Worm (Caenorhabditis elegans): ENCODE results near the gene vamp-7.

vamp-7 gene

DNA sequence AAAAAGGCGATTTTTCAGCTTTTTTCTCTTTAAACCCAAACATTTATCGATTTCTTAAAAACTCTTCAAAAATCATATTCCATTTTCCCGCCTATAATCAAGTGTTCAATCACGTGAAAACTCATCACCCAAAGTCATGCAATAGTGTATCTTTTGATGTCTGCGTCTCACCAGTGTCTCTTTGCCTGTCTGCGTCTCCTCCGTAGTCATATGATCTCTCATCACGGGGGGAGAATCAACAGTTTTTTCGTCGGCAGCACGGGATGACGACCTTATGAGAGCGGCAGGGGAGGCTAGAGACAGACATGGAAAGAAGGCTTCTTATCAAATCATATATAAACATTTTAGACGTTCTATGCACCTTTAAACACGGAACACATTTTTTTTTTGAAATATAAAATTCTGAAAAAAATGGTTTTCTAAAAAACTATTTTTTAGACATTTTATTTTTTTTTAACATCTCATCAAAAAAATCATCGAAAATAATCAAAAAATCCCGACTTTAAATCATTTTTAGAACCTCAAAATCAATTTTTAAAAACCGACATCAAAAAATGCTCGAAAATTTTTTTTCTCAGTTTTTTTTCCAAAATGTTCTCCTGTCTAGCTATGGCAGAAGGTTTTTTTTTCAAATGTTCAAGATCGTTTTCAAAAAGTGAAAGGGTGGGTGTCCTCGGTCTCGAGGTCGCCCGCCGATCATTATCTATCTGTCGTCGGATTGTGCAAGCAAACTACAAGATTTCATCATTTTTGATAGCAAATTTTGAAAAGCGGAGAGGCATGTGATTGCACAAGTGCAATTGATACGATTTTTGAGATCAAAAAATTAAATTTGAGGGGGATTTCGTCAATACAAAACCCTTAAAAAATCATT is 5.6 kb upstream of the vamp-7 start:
- TF ChIP-seq dmd-4 (tag; optimal IDR thresholded peaks at IDR 0.05; ENCODE audit: borderline replicate concordance), result no peak
- TF ChIP-seq ahr-1 (tag; optimal IDR thresholded peaks at IDR 0.05), result no peak
- TF ChIP-seq hlh-8 (tag; optimal IDR thresholded peaks at IDR 0.05), result no peak
- no peak for TF ChIP-seq madf-2 (tag; optimal IDR thresholded peaks at IDR 0.05)
- no peak for TF ChIP-seq hlh-13 (GFP tag; optimal IDR thresholded peaks at IDR 0.05)
- TF ChIP-seq elt-4 (tag; optimal IDR thresholded peaks at IDR 0.05), result no peak
- no peak for TF ChIP-seq ceh-22 (tag; optimal IDR thresholded peaks at IDR 0.05)
- TF ChIP-seq ztf-16 (tag; optimal IDR thresholded peaks at IDR 0.05), result no peak
- TF ChIP-seq ttx-3 (tag; optimal IDR thresholded peaks at IDR 0.05), result no peak
- TF ChIP-seq ceh-2 (tag; optimal IDR thresholded peaks at IDR 0.05), result peak; percentile 23
- no peak for TF ChIP-seq ama-1 (optimal IDR thresholded peaks at IDR 0.05)
- peak; percentile 30 for TF ChIP-seq ceh-30 (tag; optimal IDR thresholded peaks at IDR 0.05)
- TF ChIP-seq pha-4 (tag; optimal IDR thresholded peaks at IDR 0.05), result no peak
- TF ChIP-seq unc-42 (tag; optimal IDR thresholded peaks at IDR 0.05), result no peak
- TF ChIP-seq pqm-1 (tag; optimal IDR thresholded peaks at IDR 0.05), result peak; percentile 51
- TF ChIP-seq ref-2 (tag; optimal IDR thresholded peaks at IDR 0.05), result peak; percentile 57
- TF ChIP-seq ceh-19 (GFP tag; optimal IDR thresholded peaks at IDR 0.05), result no peak
- TF ChIP-seq sox-2 (GFP tag; IDR thresholded peaks at IDR 0.05), result no peak
- TF ChIP-seq hlh-6 (tag; optimal IDR thresholded peaks at IDR 0.05), result no peak
- no peak for TF ChIP-seq tbx-7 (tag; optimal IDR thresholded peaks at IDR 0.05)
- TF ChIP-seq unc-86 (tag; optimal IDR thresholded peaks at IDR 0.05), result no peak
- no peak for TF ChIP-seq odd-2 (tag; optimal IDR thresholded peaks at IDR 0.05)
- no peak for TF ChIP-seq nhr-11 (tag; optimal IDR thresholded peaks at IDR 0.05)
- no peak for TF ChIP-seq ceh-14 (tag; optimal IDR thresholded peaks at IDR 0.05)
- no peak for TF ChIP-seq npax-4 (tag; optimal IDR thresholded peaks at IDR 0.05)
- TF ChIP-seq F13H6.1 (tag; optimal IDR thresholded peaks at IDR 0.05), result peak; percentile 41
- TF ChIP-seq fkh-10 (GFP tag; optimal IDR thresholded peaks at IDR 0.05), result no peak
- no peak for TF ChIP-seq ceh-6 (GFP tag; optimal IDR thresholded peaks at IDR 0.05)
- TF ChIP-seq pag-3 (tag; optimal IDR thresholded peaks at IDR 0.05; ENCODE audit: borderline replicate concordance), result no peak
- TF ChIP-seq che-1 (tag; optimal IDR thresholded peaks at IDR 0.05), result no peak
- no peak for TF ChIP-seq sox-4 (tag; optimal IDR thresholded peaks at IDR 0.05)
- TF ChIP-seq K09A11.1 (tag; optimal IDR thresholded peaks at IDR 0.05; ENCODE audit: insufficient read depth), result peak; percentile 32
- TF ChIP-seq lim-6 (tag; optimal IDR thresholded peaks at IDR 0.05), result no peak
- TF ChIP-seq unc-3 (GFP tag; conservative IDR thresholded peaks at IDR 0.05), result no peak
- no peak for TF ChIP-seq unc-3 (tag; optimal IDR thresholded peaks at IDR 0.05)
- no peak for TF ChIP-seq eyg-1 (tag; optimal IDR thresholded peaks at IDR 0.05)
- no peak for TF ChIP-seq fax-1 (tag; optimal IDR thresholded peaks at IDR 0.05)
- TF ChIP-seq K02D7.2 (tag; optimal IDR thresholded peaks at IDR 0.05), result no peak
- TF ChIP-seq pax-1 (tag; optimal IDR thresholded peaks at IDR 0.05), result peak; percentile 65
- no peak for TF ChIP-seq lin-11 (tag; optimal IDR thresholded peaks at IDR 0.05)
- TF ChIP-seq elt-2 (tag; optimal IDR thresholded peaks at IDR 0.05), result peak; percentile 69
- no peak for TF ChIP-seq T23F11.4 (GFP tag; optimal IDR thresholded peaks at IDR 0.05)
- no peak for TF ChIP-seq pat-9 (tag; optimal IDR thresholded peaks at IDR 0.05)
- peak; percentile 60 for TF ChIP-seq dve-1 (tag; optimal IDR thresholded peaks at IDR 0.05)
- peak; percentile 46 for TF ChIP-seq pros-1 (tag; optimal IDR thresholded peaks at IDR 0.05)
- TF ChIP-seq ceh-48 (tag; optimal IDR thresholded peaks at IDR 0.05), result no peak
- TF ChIP-seq ceh-45 (GFP tag; IDR thresholded peaks at IDR 0.05), result no peak
- TF ChIP-seq C08G9.2 (tag; optimal IDR thresholded peaks at IDR 0.05), result no peak
- TF ChIP-seq mec-3 (tag; optimal IDR thresholded peaks at IDR 0.05; ENCODE audit: borderline replicate concordance), result no peak
- TF ChIP-seq fkh-6 (tag; optimal IDR thresholded peaks at IDR 0.05), result no peak
- no peak for TF ChIP-seq rnt-1 (tag; optimal IDR thresholded peaks at IDR 0.05)
- TF ChIP-seq C38D4.7 (GFP tag; optimal IDR thresholded peaks at IDR 0.05), result no peak

Data from whole organism, late embryonic.